Worm (Caenorhabditis elegans): Measurements from ENCODE around the gene C53A3.1.
A peak's percentile ranks its signal among the peaks of the same experiment; 100 is the strongest.

The C53A3.1 gene

ce11 chrV:5765081-5765480, 5.0 kb upstream of the C53A3.1 start, which contains the start of gene pgph-2:
pgph-2 (plus strand) TSS chrV:5765127.
- TF ChIP-seq alr-1 (tag; optimal IDR thresholded peaks at IDR 0.05; ENCODE audit: borderline replicate concordance): no peak
- no peak for TF ChIP-seq ceh-8 (GFP tag; optimal IDR thresholded peaks at IDR 0.05)
- TF ChIP-seq sup-37 (GFP tag; optimal IDR thresholded peaks at IDR 0.05): no peak
- TF ChIP-seq nhr-47 (tag; optimal IDR thresholded peaks at IDR 0.05): no peak
- TF ChIP-seq elt-2 (tag; optimal IDR thresholded peaks at IDR 0.05): peak; percentile 33
- no peak for TF ChIP-seq F16B12.6 (tag; optimal IDR thresholded peaks at IDR 0.05)

ce11 chrV:5763787-5764186, 3.8 kb upstream of the C53A3.1 start, which contains the start of gene pgph-3:
pgph-3 (minus strand) TSS chrV:5763846.
- peak; percentile 81 for TF ChIP-seq lin-14 (GFP tag; optimal IDR thresholded peaks at IDR 0.05)
- TF ChIP-seq nhr-84 (tag; optimal IDR thresholded peaks at IDR 0.05): no peak
- TF ChIP-seq alr-1 (tag; optimal IDR thresholded peaks at IDR 0.05; ENCODE audit: borderline replicate concordance): no peak
- peak; percentile 17 to 27 for TF ChIP-seq efl-1 (optimal IDR thresholded peaks at IDR 0.05)
- no peak for TF ChIP-seq efl-1 (GFP tag; optimal IDR thresholded peaks at IDR 0.05 in 1 of 2)
- no peak for TF ChIP-seq hpl-2 (GFP tag; optimal IDR thresholded peaks at IDR 0.05)
- TF ChIP-seq nhr-71 (tag; optimal IDR thresholded peaks at IDR 0.05): peak; percentile 63
- TF ChIP-seq rnt-1 (tag; optimal IDR thresholded peaks at IDR 0.05): peak; percentile 40
- peak; percentile 59 for TF ChIP-seq blmp-1 (tag; optimal IDR thresholded peaks at IDR 0.05)
- peak in 1 of 2 experiments; percentile 9 for TF ChIP-seq lin-35 (GFP tag; optimal IDR thresholded peaks at IDR 0.05)
- peak; percentile 28 for TF ChIP-seq mep-1 (tag; optimal IDR thresholded peaks at IDR 0.05)
- TF ChIP-seq elt-2 (tag; optimal IDR thresholded peaks at IDR 0.05): peak; percentile 65
- peak; percentile 82 for TF ChIP-seq nhr-85 (tag)
- TF ChIP-seq nhr-19 (GFP tag; conservative IDR thresholded peaks at IDR 0.05): peak; percentile 51
- TF ChIP-seq elt-3 (tag; optimal IDR thresholded peaks at IDR 0.05): peak in 1 of 6 experiments; percentile 20
- peak; percentile 49 for TF ChIP-seq nhr-20 (tag; optimal IDR thresholded peaks at IDR 0.05)
- TF ChIP-seq ces-1 (GFP tag; optimal IDR thresholded peaks at IDR 0.05): no peak

- TF ChIP-seq vab-15 (tag; optimal IDR thresholded peaks at IDR 0.05) (no peak), nhr-84 (tag; optimal IDR thresholded peaks at IDR 0.05) (no peak), ztf-4 (tag; optimal IDR thresholded peaks at IDR 0.05) (no peak), unc-30 (tag; optimal IDR thresholded peaks at IDR 0.05) (no peak), fkh-8 (tag; optimal IDR thresholded peaks at IDR 0.05) (no peak), swsn-7 (tag; optimal IDR thresholded peaks at IDR 0.05) (no peak), ceh-63 (GFP tag; optimal IDR thresholded peaks at IDR 0.05) (no peak), lsy-2 (tag; optimal IDR thresholded peaks at IDR 0.05) (no peak), nhr-47 (tag; optimal IDR thresholded peaks at IDR 0.05) (no peak), zag-1 (tag; optimal IDR thresholded peaks at IDR 0.05) (no peak), ama-1 (optimal IDR thresholded peaks at IDR 0.05) (no peak), grh-1 (GFP tag; IDR thresholded peaks at IDR 0.05) (no peak), C34B4.2 (tag; optimal IDR thresholded peaks at IDR 0.05) (no peak), ces-1 (GFP tag; optimal IDR thresholded peaks at IDR 0.05) (no peak), nhr-11 (tag; optimal IDR thresholded peaks at IDR 0.05) (no peak), nhr-90 (tag; optimal IDR thresholded peaks at IDR 0.05; ENCODE audit: poor library complexity) (no peak), elt-3 (tag; optimal IDR thresholded peaks at IDR 0.05) (no peak)
Measured at ce11 chrV:5758780-5759179, 1.3 kb downstream of the C53A3.1 start, which contains the start of gene C53A3.4. C53A3.4 (minus strand) TSS chrV:5758880.

- no peak for TF ChIP-seq unc-62 (GFP tag; optimal IDR thresholded peaks at IDR 0.05)
- no peak for TF ChIP-seq egl-13 (tag; optimal IDR thresholded peaks at IDR 0.05)
- TF ChIP-seq nhr-11 (tag; optimal IDR thresholded peaks at IDR 0.05): no peak
- no peak for TF ChIP-seq lin-15B (tag; optimal IDR thresholded peaks at IDR 0.05)
- no peak for TF ChIP-seq ceh-88 (GFP tag; IDR thresholded peaks at IDR 0.05)
- no peak for TF ChIP-seq unc-86 (tag; optimal IDR thresholded peaks at IDR 0.05)
- no peak for TF ChIP-seq unc-30 (tag; optimal IDR thresholded peaks at IDR 0.05)
- TF ChIP-seq sox-4 (tag; optimal IDR thresholded peaks at IDR 0.05): no peak
- TF ChIP-seq sup-37 (GFP tag; optimal IDR thresholded peaks at IDR 0.05): no peak
- no peak for TF ChIP-seq C16A3.4 (tag; optimal IDR thresholded peaks at IDR 0.05)
- TF ChIP-seq mdl-1 (tag; optimal IDR thresholded peaks at IDR 0.05): no peak
- no peak for TF ChIP-seq hpl-2 (GFP tag; optimal IDR thresholded peaks at IDR 0.05)
- no peak for TF ChIP-seq nhr-28 (tag; optimal IDR thresholded peaks at IDR 0.05)
- TF ChIP-seq efl-1 (optimal IDR thresholded peaks at IDR 0.05): no peak
- TF ChIP-seq efl-1 (GFP tag; optimal IDR thresholded peaks at IDR 0.05 in 1 of 2): no peak
- no peak for TF ChIP-seq ces-1 (GFP tag; optimal IDR thresholded peaks at IDR 0.05)
- no peak for TF ChIP-seq nhr-77 (tag; optimal IDR thresholded peaks at IDR 0.05)
- no peak for TF ChIP-seq sptf-1 (tag; optimal IDR thresholded peaks at IDR 0.05)
- TF ChIP-seq mab-9 (GFP tag; IDR thresholded peaks at IDR 0.05): no peak
- no peak for TF ChIP-seq nhr-237 (tag; optimal IDR thresholded peaks at IDR 0.05)
Measured at ce11 chrV:5756193-5756592, 3.8 kb downstream of the C53A3.1 start, which contains the start of gene C53A3.3. C53A3.3 (plus strand) TSS chrV:5756493.

Data from whole organism, L1 larva.